Fruit fly (Drosophila melanogaster) whole organism, wandering third instar larva: ENCODE results near the gene CG3734.

Experiments used
- Abd-B ChIP-seq: fragments of >200 bp; optimal IDR thresholded peaks from 2 replicates; lab custom pipeline; 2017; ENCODE audit warnings: missing biosample characterization, missing genetic modification characterization
- CG9705 ChIP-seq: fragments of 200-800 bp; sonication (Bioruptor generic); optimal IDR thresholded peaks from 2 replicates; lab custom pipeline; 2018; ENCODE audit warnings: missing biosample characterization, mild to moderate bottlenecking, missing genetic modification characterization
- CrebA ChIP-seq: fragments of 200-800 bp; sonication (Bioruptor generic); optimal IDR thresholded peaks from 2 replicates; lab custom pipeline; 2016; ENCODE audit warnings: missing biosample characterization, mild to moderate bottlenecking, missing genetic modification characterization, borderline replicate concordance
- Dfd ChIP-seq: fragments of >200 bp; optimal IDR thresholded peaks from 2 replicates; lab custom pipeline; 2017; ENCODE audit warnings: missing biosample characterization, missing genetic modification characterization
- Dif ChIP-seq: fragments of 200-275, 200-300 bp; sonication (Bioruptor generic); optimal IDR thresholded peaks from 2 replicates; lab custom pipeline; 2018; ENCODE audit warnings: missing biosample characterization, missing genetic modification characterization; ENCODE audit not compliant: partially characterized antibody
- GATAd ChIP-seq: sonication (Bioruptor generic); optimal IDR thresholded peaks from 2 replicates; lab custom pipeline; 2016; ENCODE audit warnings: missing biosample characterization, missing genetic modification characterization
- HLH106 ChIP-seq: fragments of 200-800 bp; optimal IDR thresholded peaks from 3 replicates; lab custom pipeline; 2019; ENCODE audit warnings: missing biosample characterization, mild to moderate bottlenecking, missing genetic modification characterization, moderate library complexity
- Hnf4 ChIP-seq: fragments of 200-800 bp; sonication (Bioruptor generic); optimal IDR thresholded peaks from 2 replicates; lab custom pipeline; 2016; ENCODE audit warnings: missing biosample characterization, mild to moderate bottlenecking, missing genetic modification characterization
- Hr78 ChIP-seq: fragments of >200 bp; optimal IDR thresholded peaks from 2 replicates; lab custom pipeline; 2017; ENCODE audit warnings: missing biosample characterization, missing genetic modification characterization
- Hr83 ChIP-seq: fragments of 200-300 bp; sonication (Bioruptor generic); optimal IDR thresholded peaks from 2 replicates; lab custom pipeline; 2016; ENCODE audit warnings: missing biosample characterization, mild to moderate bottlenecking, missing genetic modification characterization, moderate library complexity; ENCODE audit not compliant: poor library complexity, severe bottlenecking
- Jra ChIP-seq: sonication (Bioruptor generic); optimal IDR thresholded peaks from 2 replicates; lab custom pipeline; 2016; ENCODE audit warnings: missing biosample characterization, missing genetic modification characterization
- Mio ChIP-seq: sonication (Bioruptor generic); optimal IDR thresholded peaks from 2 replicates; lab custom pipeline; 2016; ENCODE audit warnings: missing biosample characterization, missing genetic modification characterization
- Myc ChIP-seq: fragments of >200 bp; optimal IDR thresholded peaks from 2 replicates; lab custom pipeline; 2017
- N ChIP-seq: fragments of >200 bp; optimal IDR thresholded peaks from 2 replicates; lab custom pipeline; 2018; ENCODE audit warnings: missing biosample characterization, missing external identifiers, missing genetic modification characterization
- OdsH ChIP-seq: fragments of 200-800 bp; sonication (Bioruptor generic); optimal IDR thresholded peaks from 2 replicates; lab custom pipeline; 2016; ENCODE audit warnings: missing biosample characterization, mild to moderate bottlenecking, missing genetic modification characterization
- Sp1 ChIP-seq: fragments of 200-800 bp; sonication (Bioruptor generic); optimal IDR thresholded peaks from 3 replicates; lab custom pipeline; 2019; ENCODE audit warnings: missing biosample characterization, mild to moderate bottlenecking, missing genetic modification characterization, moderate library complexity
- Vsx2 ChIP-seq: fragments of 200-300, 225-300 bp; sonication (Bioruptor generic); optimal IDR thresholded peaks from 2 replicates; lab custom pipeline; 2018; ENCODE audit warnings: missing biosample characterization, missing genetic modification characterization; ENCODE audit not compliant: partially characterized antibody
- brk ChIP-seq: fragments of 200-800 bp; sonication (Bioruptor generic); optimal IDR thresholded peaks from 2 replicates; lab custom pipeline; 2016; ENCODE audit warnings: missing biosample characterization, mild to moderate bottlenecking, missing genetic modification characterization
- dl ChIP-seq, 2 experiments: fragments of 175-275, 200-275 bp in 1 of 2; fragments of 200-275 bp in 1 of 2; sonication (Bioruptor generic); optimal IDR thresholded peaks; lab custom pipeline; 2018; ENCODE audit warnings: mild to moderate bottlenecking in 2 of 2, missing biosample characterization in 2 of 2, missing genetic modification characterization in 2 of 2, moderate library complexity in 2 of 2; ENCODE audit not compliant: partially characterized antibody in 2 of 2, insufficient read depth in 1 of 2
- dmrt93B ChIP-seq: fragments of 200-800 bp; sonication (Bioruptor generic); optimal IDR thresholded peaks from 2 replicates; lab custom pipeline; 2018; ENCODE audit warnings: missing biosample characterization, mild to moderate bottlenecking, missing genetic modification characterization
- dsf ChIP-seq: sonication (Bioruptor generic); optimal IDR thresholded peaks from 2 replicates; lab custom pipeline; 2016; ENCODE audit warnings: missing biosample characterization, missing genetic modification characterization, borderline replicate concordance
- foxo ChIP-seq, 2 experiments: fragments of 200-800 bp; sonication (Bioruptor generic); optimal IDR thresholded peaks; 2 replicates in 1 of 2; 3 replicates in 1 of 2; lab custom pipeline; 2016 to 2017; ENCODE audit warnings: missing biosample characterization in 2 of 2, missing genetic modification characterization in 2 of 2
- fru ChIP-seq: fragments of 200-800 bp; sonication (Bioruptor generic); optimal IDR thresholded peaks from 3 replicates; lab custom pipeline; 2016; ENCODE audit warnings: missing biosample characterization, mild to moderate bottlenecking, missing genetic modification characterization
- h ChIP-seq: fragments of 200-800 bp; sonication (Bioruptor generic); optimal IDR thresholded peaks from 3 replicates; lab custom pipeline; 2016; ENCODE audit warnings: missing biosample characterization, mild to moderate bottlenecking, missing genetic modification characterization
- jim ChIP-seq: fragments of 175-275, 200-325 bp; sonication (Bioruptor generic); optimal IDR thresholded peaks from 2 replicates; lab custom pipeline; 2016; ENCODE audit warnings: missing biosample characterization, mild to moderate bottlenecking, missing genetic modification characterization
- lola ChIP-seq: fragments of >200 bp; optimal IDR thresholded peaks from 2 replicates; lab custom pipeline; 2017; ENCODE audit warnings: missing biosample characterization, missing genetic modification characterization
- sv ChIP-seq: fragments of 200-800 bp; sonication (Bioruptor generic); optimal IDR thresholded peaks from 3 replicates; lab custom pipeline; 2016; ENCODE audit warnings: missing biosample characterization, missing genetic modification characterization
- tai ChIP-seq: sonication (Bioruptor generic); optimal IDR thresholded peaks from 2 replicates; lab custom pipeline; 2016; ENCODE audit warnings: missing biosample characterization, missing genetic modification characterization
- usp ChIP-seq: fragments of >200 bp; optimal IDR thresholded peaks from 2 replicates; lab custom pipeline; 2017; ENCODE audit warnings: missing biosample characterization, missing genetic modification characterization
- woc ChIP-seq: sonication (Bioruptor generic); optimal IDR thresholded peaks from 2 replicates; lab custom pipeline; 2016; ENCODE audit warnings: missing biosample characterization, mild to moderate bottlenecking, missing genetic modification characterization

The CG3734 gene

DNA sequence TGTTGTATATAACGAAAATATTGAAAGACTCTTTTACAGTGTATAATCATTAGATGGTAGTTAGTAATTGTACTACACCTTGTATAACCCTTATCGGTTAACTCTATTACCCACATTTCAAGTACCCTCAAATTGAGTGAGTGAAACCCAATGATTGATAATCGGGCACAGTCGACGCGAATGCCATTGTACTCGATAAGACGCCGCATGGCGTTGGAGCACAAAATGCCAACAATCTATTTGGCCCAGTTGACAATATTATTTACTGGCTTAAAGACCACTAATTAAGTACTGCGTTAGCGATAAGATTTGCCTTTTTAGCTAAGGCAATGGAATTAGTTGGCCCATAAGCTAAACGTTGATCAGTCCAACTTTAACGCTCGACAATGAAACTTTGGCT is at the start of gene CG3734:
Gene CG3734, plus strand, starts transcription at position 254 of the 400 bp plus-strand sequence.
- TF ChIP-seq HLH106 (no peak), fru (peak; percentile 21)

DNA sequence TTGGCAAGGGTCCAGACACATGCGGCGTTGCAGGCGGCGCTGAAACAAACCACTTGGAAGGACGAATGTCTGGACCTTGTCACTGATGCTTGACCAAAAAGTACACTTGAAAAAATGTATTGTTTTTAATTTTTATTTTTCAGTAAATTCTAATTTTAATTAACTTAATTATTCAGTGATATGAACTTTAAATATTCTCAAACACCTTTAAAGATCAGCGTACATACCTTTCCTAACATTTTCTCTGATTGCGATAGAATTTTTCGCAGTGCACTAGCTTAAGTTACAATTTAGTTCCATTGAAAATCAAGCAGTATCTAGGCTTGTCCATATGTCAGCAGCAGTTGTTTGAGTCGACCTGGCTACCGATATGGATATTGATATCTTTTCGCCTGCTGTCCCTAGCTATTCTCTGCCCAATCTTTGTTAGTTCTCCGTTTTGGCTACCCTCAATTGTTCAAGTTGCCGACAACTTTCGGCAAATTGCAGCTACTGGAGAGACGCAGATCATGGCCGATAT is 48.4 kb upstream of the CG3734 start:
- TF ChIP-seq Hr83 (GFP tag; lab: Kevin White, UChicago) (no peak), tai (GFP tag; lab: Kevin White, UChicago) (no peak)

DNA sequence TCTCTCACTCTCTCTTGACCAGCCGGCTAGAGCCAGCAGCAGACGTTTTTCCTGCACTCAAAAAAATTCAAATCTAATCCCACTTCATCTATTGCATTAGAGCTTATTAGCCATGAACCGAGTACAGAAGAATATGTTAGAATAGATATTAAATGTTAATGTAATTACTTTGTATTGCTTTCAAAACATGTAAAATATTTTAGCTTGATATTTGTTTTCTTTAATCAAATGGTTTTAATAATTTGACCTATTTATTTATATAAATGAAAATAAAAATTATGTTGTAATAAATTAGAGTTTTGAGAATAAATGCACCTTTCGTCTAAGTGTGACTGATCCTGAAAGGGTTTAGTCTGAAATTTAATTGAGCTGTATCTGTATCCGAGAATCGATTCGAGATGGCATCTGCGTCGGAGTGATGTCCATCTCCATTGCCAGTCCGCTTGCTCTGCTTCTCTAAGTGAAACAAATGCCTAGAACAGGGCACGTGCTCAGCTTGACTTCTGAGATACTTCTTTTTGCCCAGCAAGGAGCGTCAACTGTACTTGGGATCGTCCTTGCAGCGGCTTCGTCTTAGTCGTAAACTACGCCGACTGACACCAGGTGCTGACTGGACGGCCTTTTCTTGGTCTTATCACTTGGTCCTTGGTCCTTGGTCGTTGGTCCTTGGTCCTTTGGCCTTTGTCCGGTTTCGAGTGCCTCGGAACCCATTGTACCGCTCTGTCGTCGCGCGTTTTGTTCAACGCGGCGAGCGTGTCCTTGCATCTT is 47.2 kb upstream of the CG3734 start:
- no peak for TF ChIP-seq Hr78 (GFP tag; lab: Kevin White, UChicago)

- no peak for TF ChIP-seq Sp1 (GFP tag; lab: Kevin White, UChicago)
- no peak for TF ChIP-seq Vsx2 (GFP tag; lab: Kevin White, UChicago)
- no peak for TF ChIP-seq N
- TF ChIP-seq usp (GFP tag; lab: Kevin White, UChicago): no peak
- TF ChIP-seq jim (GFP tag; lab: Kevin White, UChicago): no peak
- TF ChIP-seq Abd-B (GFP tag; lab: Kevin White, UChicago): no peak
- TF ChIP-seq HLH106: no peak
- no peak for TF ChIP-seq Dfd
- TF ChIP-seq Hr78 (GFP tag; lab: Kevin White, UChicago): no peak
- no peak for TF ChIP-seq dl (GFP tag; optimal IDR thresholded peaks at IDR 0.05; lab: Kevin White, UChicago; ENCODE audit: insufficient read depth in 1 of 2, partially characterized antibody in 2 of 2)
- TF ChIP-seq CrebA (GFP tag; lab: Kevin White, UChicago): no peak
- TF ChIP-seq h (GFP tag; lab: Kevin White, UChicago): no peak
- TF ChIP-seq dsf (GFP tag; lab: Kevin White, UChicago): no peak
Observed at dm6 chr3R:19341779-19342178, 45.9 kb upstream of the CG3734 start.

dm6 chr3R:19343534-19344325 is 43.9 kb upstream of the CG3734 start:
- no peak for TF ChIP-seq GATAd (GFP tag; lab: Kevin White, UChicago)
- TF ChIP-seq Hr78 (GFP tag; lab: Kevin White, UChicago): no peak
- no peak for TF ChIP-seq Sp1 (GFP tag; lab: Kevin White, UChicago)
- no peak for TF ChIP-seq OdsH (GFP tag; lab: Kevin White, UChicago)
- TF ChIP-seq Dif: no peak
- TF ChIP-seq Mio (GFP tag; lab: Kevin White, UChicago): no peak

DNA sequence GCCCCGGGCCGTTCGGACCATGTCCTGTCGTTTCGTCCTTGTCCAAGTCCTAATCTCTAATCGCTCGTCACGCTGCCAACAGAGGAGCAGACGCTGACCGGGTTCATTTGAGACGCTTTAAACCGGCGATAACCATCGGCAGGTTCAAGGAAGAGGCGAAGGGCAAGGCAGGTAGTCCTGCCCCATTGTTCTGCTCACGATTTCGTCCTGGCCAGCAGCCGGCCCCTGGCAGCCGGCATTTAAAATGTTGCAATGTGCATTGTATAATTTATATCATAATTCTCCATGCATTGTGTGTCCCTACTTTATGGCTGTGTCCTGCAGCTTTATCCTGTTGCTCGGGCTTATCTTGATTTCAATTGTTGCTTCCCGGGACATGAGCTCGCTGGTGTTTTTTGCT is 42.4 kb upstream of the CG3734 start:
- TF ChIP-seq fru (no peak), sv (GFP tag; lab: Kevin White, UChicago) (no peak), dmrt93B (GFP tag; lab: Kevin White, UChicago) (no peak), foxo (GFP tag; optimal IDR thresholded peaks at IDR 0.05; lab: Kevin White, UChicago) (no peak), Jra (GFP tag; lab: Kevin White, UChicago) (no peak)

- TF ChIP-seq OdsH (GFP tag; lab: Kevin White, UChicago) (no peak), jim (GFP tag; lab: Kevin White, UChicago) (no peak), dl (GFP tag; optimal IDR thresholded peaks at IDR 0.05; lab: Kevin White, UChicago; ENCODE audit: insufficient read depth in 1 of 2, partially characterized antibody in 2 of 2) (no peak), brk (GFP tag; lab: Kevin White, UChicago) (no peak), lola (GFP tag; lab: Kevin White, UChicago) (no peak), dsf (GFP tag; lab: Kevin White, UChicago) (no peak), HLH106 (no peak), usp (GFP tag; lab: Kevin White, UChicago) (no peak), Myc (no peak), Hnf4 (no peak), CrebA (GFP tag; lab: Kevin White, UChicago) (no peak), Abd-B (GFP tag; lab: Kevin White, UChicago) (no peak), CG9705 (GFP tag; lab: Kevin White, UChicago) (no peak), h (GFP tag; lab: Kevin White, UChicago) (no peak), tai (GFP tag; lab: Kevin White, UChicago) (no peak), fru (no peak), woc (no peak)
Observed at dm6 chr3R:19346532-19346931, 41.1 kb upstream of the CG3734 start.
